Worm (Caenorhabditis elegans): ENCODE measurements around the gene W06G6.2.

W06G6.2 gene

DNA sequence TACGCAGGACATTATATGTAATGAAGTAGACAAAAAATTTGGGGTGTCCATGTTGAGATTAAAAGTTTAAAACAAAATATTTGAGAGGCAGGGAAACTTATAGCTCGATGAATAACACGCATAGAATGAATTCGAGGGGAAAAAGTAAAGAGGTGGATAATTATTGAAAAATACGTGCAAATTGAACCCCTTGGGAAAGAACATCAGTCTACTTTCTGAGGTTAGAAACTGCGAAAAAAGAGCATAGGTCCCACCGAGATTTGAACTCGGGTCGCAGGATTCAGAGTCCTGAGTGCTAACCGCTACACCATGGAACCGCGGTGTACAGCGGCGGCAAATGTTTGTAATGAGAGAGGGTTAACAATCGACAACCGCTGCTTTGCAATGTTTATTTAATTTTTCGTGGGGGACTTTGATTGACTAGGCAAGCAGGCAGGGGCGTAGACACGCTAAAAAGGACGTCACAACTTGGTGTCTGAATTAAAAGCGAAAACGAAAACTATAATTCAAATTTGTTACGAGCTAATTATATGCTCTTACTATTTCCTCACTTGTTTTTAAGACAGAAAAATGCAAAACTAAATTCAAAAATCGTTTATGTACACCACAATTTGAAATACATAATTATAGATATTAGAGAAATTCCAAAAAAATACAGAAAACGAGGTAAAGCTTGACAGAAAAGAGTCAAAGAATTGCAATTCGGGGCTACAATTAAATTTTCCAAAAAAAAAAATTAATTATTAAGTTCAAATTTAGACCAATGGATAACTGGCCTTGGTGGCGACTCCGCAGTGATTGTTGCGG, 36.9 kb upstream of the W06G6.2 start, which contains the start of gene srh-269 (continued):
- TF ChIP-seq dsc-1 (tag; optimal IDR thresholded peaks at IDR 0.05) (peak; percentile 69), ceh-90 (tag; optimal IDR thresholded peaks at IDR 0.05) (no peak), efl-3 (GFP tag; optimal IDR thresholded peaks at IDR 0.05) (no peak), sptf-1 (tag; optimal IDR thresholded peaks at IDR 0.05) (no peak), C04F5.9 (tag; optimal IDR thresholded peaks at IDR 0.05) (no peak), zip-4 (GFP tag; optimal IDR thresholded peaks at IDR 0.05) (no peak), unc-98 (GFP tag; IDR thresholded peaks at IDR 0.05) (no peak), tbx-2 (tag; optimal IDR thresholded peaks at IDR 0.05) (peak; percentile 54), skn-1 (tag; optimal IDR thresholded peaks at IDR 0.05) (peak; percentile 11), nhr-12 (tag; optimal IDR thresholded peaks at IDR 0.05) (no peak), nhr-71 (tag; optimal IDR thresholded peaks at IDR 0.05) (peak; percentile 74), grh-1 (GFP tag; IDR thresholded peaks at IDR 0.05) (no peak), tlp-1 (tag; optimal IDR thresholded peaks at IDR 0.05) (no peak), egl-27 (tag; optimal IDR thresholded peaks at IDR 0.05) (no peak), rnt-1 (tag; optimal IDR thresholded peaks at IDR 0.05) (peak; percentile 86), fkh-4 (tag; optimal IDR thresholded peaks at IDR 0.05; ENCODE audit: borderline replicate concordance) (no peak), jun-1 (tag; optimal IDR thresholded peaks at IDR 0.05) (peak; percentile 51), hlh-4 (tag; optimal IDR thresholded peaks at IDR 0.05) (no peak), lsy-2 (tag; optimal IDR thresholded peaks at IDR 0.05) (peak; percentile 24 to 55), nhr-20 (tag; optimal IDR thresholded peaks at IDR 0.05) (peak; percentile 65), nhr-19 (GFP tag; conservative IDR thresholded peaks at IDR 0.05) (peak; percentile 79), nhr-76 (tag; optimal IDR thresholded peaks at IDR 0.05) (no peak), xbp-1 (tag; optimal IDR thresholded peaks at IDR 0.05) (peak; percentile 31), alr-1 (tag; optimal IDR thresholded peaks at IDR 0.05; ENCODE audit: borderline replicate concordance) (no peak), fkh-10 (GFP tag; optimal IDR thresholded peaks at IDR 0.05) (no peak), egl-13 (tag; optimal IDR thresholded peaks at IDR 0.05) (no peak), hpl-2 (GFP tag; optimal IDR thresholded peaks at IDR 0.05) (no peak), ceh-8 (GFP tag; optimal IDR thresholded peaks at IDR 0.05) (no peak), nhr-11 (tag; optimal IDR thresholded peaks at IDR 0.05) (no peak), ceh-63 (GFP tag; optimal IDR thresholded peaks at IDR 0.05) (no peak), unc-86 (tag; optimal IDR thresholded peaks at IDR 0.05) (no peak), elt-3 (tag; optimal IDR thresholded peaks at IDR 0.05) (peak in 1 of 6 experiments; percentile 6), hlh-17 (GFP tag; optimal IDR thresholded peaks at IDR 0.05; ENCODE audit: borderline replicate concordance) (no peak), swsn-7 (tag; optimal IDR thresholded peaks at IDR 0.05) (peak; percentile 50), nhr-90 (tag; optimal IDR thresholded peaks at IDR 0.05; ENCODE audit: poor library complexity) (peak; percentile 62), nhr-28 (tag; optimal IDR thresholded peaks at IDR 0.05) (no peak), ces-1 (GFP tag; optimal IDR thresholded peaks at IDR 0.05) (no peak), zag-1 (tag; optimal IDR thresholded peaks at IDR 0.05) (no peak)

DNA sequence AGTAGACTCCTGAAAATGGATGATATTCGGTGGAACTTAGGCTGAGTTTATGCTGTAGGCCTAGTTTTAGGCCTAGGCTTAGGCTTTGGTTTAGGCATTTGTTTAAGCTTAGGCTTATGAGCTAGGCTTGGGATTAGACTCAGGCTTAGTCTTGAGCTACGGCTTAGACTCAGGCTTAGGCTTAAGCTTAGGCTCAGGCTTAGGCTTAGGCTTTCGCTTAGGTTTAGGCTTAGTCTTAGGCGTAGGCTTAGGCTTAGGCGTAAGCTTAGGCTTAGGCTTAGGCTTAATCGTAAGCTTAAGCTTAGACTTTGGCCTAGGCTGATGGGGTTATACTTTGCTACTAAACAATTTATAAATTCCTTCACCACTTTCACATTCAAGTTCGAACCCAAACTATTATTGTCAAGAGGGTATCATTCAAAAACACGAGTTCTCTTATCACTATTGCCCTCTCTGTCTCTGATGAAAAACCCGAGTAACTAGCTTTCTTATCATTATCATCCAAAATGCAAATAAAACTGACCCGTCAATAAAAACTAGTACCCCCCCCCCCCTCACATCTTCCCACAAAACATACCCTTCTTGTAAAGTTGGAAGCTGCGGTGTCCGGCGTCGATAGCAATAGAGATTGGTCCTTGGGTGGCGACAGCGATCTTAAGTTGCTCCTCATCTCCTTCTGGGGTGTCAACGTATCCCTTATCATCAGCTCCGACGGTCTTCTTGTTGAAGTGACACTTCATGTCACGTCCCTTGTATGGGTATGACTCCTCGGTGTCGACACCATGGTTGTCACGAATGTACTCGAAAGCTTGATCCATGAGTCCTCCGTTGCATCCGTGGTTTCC, 35.9 kb upstream of the W06G6.2 start:
- TF ChIP-seq nhr-11 (tag; optimal IDR thresholded peaks at IDR 0.05) (no peak), C34B4.2 (tag; optimal IDR thresholded peaks at IDR 0.05) (no peak), aly-2 (tag; optimal IDR thresholded peaks at IDR 0.05) (no peak), elt-2 (tag; optimal IDR thresholded peaks at IDR 0.05) (peak; percentile 68), lir-3 (tag; optimal IDR thresholded peaks at IDR 0.05; ENCODE audit: poor library complexity) (no peak), ces-1 (GFP tag; optimal IDR thresholded peaks at IDR 0.05) (no peak), sox-4 (tag; optimal IDR thresholded peaks at IDR 0.05) (no peak), ceh-82 (tag; optimal IDR thresholded peaks at IDR 0.05) (no peak), elt-3 (tag; optimal IDR thresholded peaks at IDR 0.05) (peak in 1 of 6 experiments; percentile 37), unc-30 (tag; optimal IDR thresholded peaks at IDR 0.05) (no peak), nhr-19 (GFP tag; conservative IDR thresholded peaks at IDR 0.05) (peak; percentile 9; the same call in 1 of the 2 replicates), efl-1 (optimal IDR thresholded peaks at IDR 0.05) (no peak), efl-1 (GFP tag; optimal IDR thresholded peaks at IDR 0.05 in 1 of 2) (peak in 1 of 2 experiments; percentile 50), nhr-237 (tag; optimal IDR thresholded peaks at IDR 0.05) (no peak)

Measured in whole organism, L1 larva.